Fruit fly (Drosophila melanogaster): ENCODE data around the gene CG13288.

The CG13288 gene

dm6 chr3L:5907077-5907476 lies at the start of gene CG13288:
CG13288 (plus strand) TSS chr3L:5907381.
- no peak for TF ChIP-seq usp (GFP tag; optimal IDR thresholded peaks at IDR 0.05)
- TF ChIP-seq psq (optimal IDR thresholded peaks at IDR 0.05): no peak
- no peak for TF ChIP-seq Dll (optimal IDR thresholded peaks at IDR 0.05)
- TF ChIP-seq EcR (GFP tag; optimal IDR thresholded peaks at IDR 0.05): no peak
- TF ChIP-seq CG8478 (optimal IDR thresholded peaks at IDR 0.05): no peak
- TF ChIP-seq pan (optimal IDR thresholded peaks at IDR 0.05): no peak

- no peak for TF ChIP-seq CG8478 (optimal IDR thresholded peaks at IDR 0.05)
- no peak for TF ChIP-seq EcR (GFP tag; optimal IDR thresholded peaks at IDR 0.05)
- TF ChIP-seq psq (optimal IDR thresholded peaks at IDR 0.05): no peak
- no peak for TF ChIP-seq Dll (optimal IDR thresholded peaks at IDR 0.05)
- TF ChIP-seq pan (optimal IDR thresholded peaks at IDR 0.05): no peak
- no peak for TF ChIP-seq usp (GFP tag; optimal IDR thresholded peaks at IDR 0.05)
These were observed 48.2 kb upstream of the CG13288 start for dm6 chr3L:5859029-5859428.

- TF ChIP-seq usp (GFP tag; optimal IDR thresholded peaks at IDR 0.05) (no peak), pan (optimal IDR thresholded peaks at IDR 0.05) (no peak), psq (optimal IDR thresholded peaks at IDR 0.05) (no peak), EcR (GFP tag; optimal IDR thresholded peaks at IDR 0.05) (no peak)
These were observed 44.2 kb upstream of the CG13288 start for dm6 chr3L:5862994-5863393.

dm6 chr3L:5863868-5864413 lies 43.2 kb upstream of the CG13288 start:
- TF ChIP-seq usp (GFP tag; optimal IDR thresholded peaks at IDR 0.05) (no peak), CG8478 (optimal IDR thresholded peaks at IDR 0.05) (no peak), EcR (GFP tag; optimal IDR thresholded peaks at IDR 0.05) (no peak), Dll (optimal IDR thresholded peaks at IDR 0.05) (no peak)

dm6 chr3L:5866924-5867323 lies 40.3 kb upstream of the CG13288 start:
- TF ChIP-seq psq (optimal IDR thresholded peaks at IDR 0.05): no peak
- no peak for TF ChIP-seq pan (optimal IDR thresholded peaks at IDR 0.05)
- no peak for TF ChIP-seq EcR (GFP tag; optimal IDR thresholded peaks at IDR 0.05)
- TF ChIP-seq Dll (optimal IDR thresholded peaks at IDR 0.05): no peak
- TF ChIP-seq usp (GFP tag; optimal IDR thresholded peaks at IDR 0.05): no peak
- TF ChIP-seq CG8478 (optimal IDR thresholded peaks at IDR 0.05): no peak

- TF ChIP-seq EcR (GFP tag; optimal IDR thresholded peaks at IDR 0.05) (no peak), usp (GFP tag; optimal IDR thresholded peaks at IDR 0.05) (no peak)
These were observed 37.5 kb upstream of the CG13288 start for dm6 chr3L:5869614-5870204.

dm6 chr3L:5871201-5871600 lies 36.0 kb upstream of the CG13288 start, which contains the start of gene CG5568:
CG5568 (plus strand) TSS chr3L:5871501.
- TF ChIP-seq Dll (optimal IDR thresholded peaks at IDR 0.05) (no peak), usp (GFP tag; optimal IDR thresholded peaks at IDR 0.05) (no peak), EcR (GFP tag; optimal IDR thresholded peaks at IDR 0.05) (no peak), psq (optimal IDR thresholded peaks at IDR 0.05) (no peak), pan (optimal IDR thresholded peaks at IDR 0.05) (no peak), CG8478 (optimal IDR thresholded peaks at IDR 0.05) (no peak)

dm6 chr3L:5873011-5873410 lies 34.2 kb upstream of the CG13288 start, which contains the start of gene CG18586:
CG18586 (plus strand) TSS chr3L:5873311.
- TF ChIP-seq psq (optimal IDR thresholded peaks at IDR 0.05) (no peak), Dll (optimal IDR thresholded peaks at IDR 0.05) (no peak), usp (GFP tag; optimal IDR thresholded peaks at IDR 0.05) (no peak), pan (optimal IDR thresholded peaks at IDR 0.05) (no peak), EcR (GFP tag; optimal IDR thresholded peaks at IDR 0.05) (no peak), CG8478 (optimal IDR thresholded peaks at IDR 0.05) (no peak)

dm6 chr3L:5878734-5879291 lies 28.4 kb upstream of the CG13288 start:
- no peak for TF ChIP-seq psq (optimal IDR thresholded peaks at IDR 0.05)
- no peak for TF ChIP-seq EcR (GFP tag; optimal IDR thresholded peaks at IDR 0.05)
- TF ChIP-seq Dll (optimal IDR thresholded peaks at IDR 0.05): no peak
- TF ChIP-seq CG8478 (optimal IDR thresholded peaks at IDR 0.05): no peak
- TF ChIP-seq usp (GFP tag; optimal IDR thresholded peaks at IDR 0.05): no peak
- no peak for TF ChIP-seq pan (optimal IDR thresholded peaks at IDR 0.05)

- TF ChIP-seq CG8478 (optimal IDR thresholded peaks at IDR 0.05) (no peak), Dll (optimal IDR thresholded peaks at IDR 0.05) (no peak), EcR (GFP tag; optimal IDR thresholded peaks at IDR 0.05) (no peak), pan (optimal IDR thresholded peaks at IDR 0.05) (no peak), usp (GFP tag; optimal IDR thresholded peaks at IDR 0.05) (no peak), psq (optimal IDR thresholded peaks at IDR 0.05) (no peak)
These were observed 25.6 kb upstream of the CG13288 start for dm6 chr3L:5881310-5882208.

- TF ChIP-seq Dll (optimal IDR thresholded peaks at IDR 0.05): no peak
- TF ChIP-seq CG8478 (optimal IDR thresholded peaks at IDR 0.05): no peak
These were observed 25.1 kb upstream of the CG13288 start, which contains the start of gene CG13287 for dm6 chr3L:5882209-5882403. CG13287 (plus strand) TSS chr3L:5882304.

- TF ChIP-seq CG8478 (optimal IDR thresholded peaks at IDR 0.05) (no peak), EcR (GFP tag; optimal IDR thresholded peaks at IDR 0.05) (no peak), usp (GFP tag; optimal IDR thresholded peaks at IDR 0.05) (no peak), psq (optimal IDR thresholded peaks at IDR 0.05) (no peak), Dll (optimal IDR thresholded peaks at IDR 0.05) (no peak), pan (optimal IDR thresholded peaks at IDR 0.05) (no peak)
These were observed 22.4 kb upstream of the CG13288 start for dm6 chr3L:5884735-5885134.
